Fruit fly (Drosophila melanogaster) whole organism, embryonic: ENCODE data around the gene scpr-C.
A peak's percentile ranks its signal among the peaks of the same experiment; 100 is the strongest.

Experiments
- Bteb2 ChIP-seq: fragments of 200-800 bp; sonication (Bioruptor generic); optimal IDR thresholded peaks from 2 replicates; lab custom pipeline; 2016; ENCODE audit warnings: missing biosample characterization, missing genetic modification characterization
- CG10321 ChIP-seq: fragments of 200-800 bp; sonication (Bioruptor generic); IDR thresholded peaks from 2 replicates; pipeline ENCODE4 v1.3.6; 2022; ENCODE audit warnings: missing biosample characterization, missing genetic modification characterization
- CG11695 ChIP-seq: fragments of 200-800 bp; sonication (Bioruptor generic); IDR thresholded peaks from 3 replicates; pipeline ENCODE4 v1.3.6; 2022; ENCODE audit warnings: missing biosample characterization, missing genetic modification characterization
- CG14710 ChIP-seq: fragments of 200-800 bp; sonication (Bioruptor generic); optimal IDR thresholded peaks from 3 replicates; lab custom pipeline; 2019; ENCODE audit warnings: missing biosample characterization, mild to moderate bottlenecking, missing genetic modification characterization, moderate library complexity
- CG1529 ChIP-seq: fragments of 200-800 bp; sonication (Bioruptor generic); optimal IDR thresholded peaks from 3 replicates; lab custom pipeline; 2018; ENCODE audit warnings: missing biosample characterization, missing genetic modification characterization
- CG16815 ChIP-seq: fragments of 200-800 bp; sonication (Bioruptor generic); optimal IDR thresholded peaks from 3 replicates; lab custom pipeline; 2017; ENCODE audit warnings: missing biosample characterization, mild to moderate bottlenecking, missing genetic modification characterization
- CG17186 ChIP-seq: fragments of 200-800 bp; sonication (Bioruptor generic); optimal IDR thresholded peaks from 3 replicates; lab custom pipeline; 2017; ENCODE audit warnings: missing biosample characterization, missing genetic modification reagents, missing genetic modification characterization
- CG2875 ChIP-seq: fragments of 200-800 bp; sonication (Bioruptor generic); optimal IDR thresholded peaks from 2 replicates; lab custom pipeline; 2017; ENCODE audit warnings: missing biosample characterization, mild to moderate bottlenecking, missing genetic modification characterization, missing genetic modification reagents
- CG3065 ChIP-seq: fragments of 200-800 bp; sonication (Bioruptor generic); optimal IDR thresholded peaks from 2 replicates; lab custom pipeline; 2016; ENCODE audit warnings: missing biosample characterization, missing genetic modification characterization
- CG3726 ChIP-seq: fragments of 200-800 bp; sonication (Bioruptor generic); IDR thresholded peaks from 3 replicates; pipeline ENCODE4, ENCODE4 v1.3.6; 2022; ENCODE audit warnings: missing biosample characterization, missing genetic modification characterization
- CG5953 ChIP-seq: fragments of 200-800 bp; sonication (Bioruptor generic); IDR thresholded peaks from 2 replicates; pipeline ENCODE4 v1.3.6; 2022; ENCODE audit warnings: missing biosample characterization, missing genetic modification characterization
- CG7963 ChIP-seq: fragments of 200-800 bp; sonication (Bioruptor generic); IDR thresholded peaks from 3 replicates; pipeline ENCODE4 v1.3.6; 2022; ENCODE audit warnings: missing biosample characterization, missing genetic modification characterization; ENCODE audit not compliant: partially characterized antibody
- CG8388 ChIP-seq: fragments of 200-800 bp; sonication (Bioruptor generic); optimal IDR thresholded peaks from 2 replicates; lab custom pipeline; 2019; ENCODE audit warnings: missing biosample characterization, mild to moderate bottlenecking, missing genetic modification characterization, moderate library complexity
- CG8478 ChIP-seq: fragments of >200 bp; optimal IDR thresholded peaks from 2 replicates; lab custom pipeline; 2018
- CTCF ChIP-seq: fragments of 200-800 bp; sonication (Bioruptor generic); optimal IDR thresholded peaks from 2 replicates; lab custom pipeline; 2017; ENCODE audit warnings: missing biosample characterization, mild to moderate bottlenecking, missing genetic modification characterization, moderate library complexity
- CkIIα-i1 ChIP-seq: fragments of 200-800 bp; sonication (Bioruptor generic); IDR thresholded peaks from 2 replicates; pipeline ENCODE4 v1.3.6; 2022; ENCODE audit warnings: missing biosample characterization, missing genetic modification characterization
- Dp ChIP-seq: fragments of 200-800 bp; sonication (Bioruptor generic); optimal IDR thresholded peaks from 2 replicates; lab custom pipeline; 2018; ENCODE audit warnings: missing biosample characterization, mild to moderate bottlenecking, missing genetic modification characterization, moderate library complexity
- GATAe ChIP-seq: fragments of 200-800 bp; sonication (Bioruptor generic); conservative IDR thresholded peaks from 2 replicates; pipeline ENCODE4 v1.3.6; 2022; ENCODE audit warnings: missing biosample characterization, missing genetic modification characterization
- Hmr ChIP-seq: fragments of 200-800 bp; sonication (Bioruptor generic); optimal IDR thresholded peaks from 3 replicates; lab custom pipeline; 2017; ENCODE audit warnings: mild to moderate bottlenecking, missing biosample characterization, missing genetic modification reagents, missing genetic modification characterization
- NK7.1 ChIP-seq: fragments of 200-800 bp; sonication (Bioruptor generic); optimal IDR thresholded peaks from 3 replicates; lab custom pipeline; 2016; ENCODE audit warnings: missing biosample characterization, missing genetic modification characterization
- NfI ChIP-seq: fragments of 200-800 bp; sonication (Bioruptor generic); optimal IDR thresholded peaks from 3 replicates; lab custom pipeline; 2018; ENCODE audit warnings: missing biosample characterization, mild to moderate bottlenecking, missing genetic modification characterization, moderate library complexity
- Side ChIP-seq: fragments of 200-800 bp; sonication (Bioruptor generic); optimal IDR thresholded peaks from 2 replicates; lab custom pipeline; 2016; ENCODE audit warnings: missing biosample characterization, missing genetic modification characterization
- Sin3A ChIP-seq: fragments of >200 bp; optimal IDR thresholded peaks from 2 replicates; lab custom pipeline; 2018
- Six4 ChIP-seq: fragments of 200-800 bp; sonication (Bioruptor generic); optimal IDR thresholded peaks from 2 replicates; lab custom pipeline; 2016; ENCODE audit warnings: missing biosample characterization, missing genetic modification characterization
- Sox100B ChIP-seq: fragments of 200-800 bp; sonication (Bioruptor generic); optimal IDR thresholded peaks from 3 replicates; lab custom pipeline; 2018; ENCODE audit warnings: missing biosample characterization, mild to moderate bottlenecking, missing genetic modification characterization
- amos ChIP-seq: fragments of 200-800 bp; sonication (Bioruptor generic); IDR thresholded peaks from 2 replicates; pipeline ENCODE4 v1.3.6; 2022; ENCODE audit warnings: missing biosample characterization, missing genetic modification characterization; ENCODE audit not compliant: partially characterized antibody
- bab2 ChIP-seq: fragments of 200-800 bp; sonication (Bioruptor generic); optimal IDR thresholded peaks from 2 replicates; lab custom pipeline; 2016; ENCODE audit warnings: missing biosample characterization, missing genetic modification characterization
- chn ChIP-seq: fragments of 200-800 bp; sonication (Bioruptor generic); optimal IDR thresholded peaks from 2 replicates; lab custom pipeline; 2016; ENCODE audit warnings: missing biosample characterization, missing genetic modification characterization
- crc ChIP-seq: fragments of 200-800 bp; sonication (Bioruptor generic); optimal IDR thresholded peaks from 2 replicates; lab custom pipeline; 2016; ENCODE audit warnings: missing biosample characterization, missing genetic modification characterization
- dmrt99B ChIP-seq: fragments of 200-800 bp; sonication (Bioruptor generic); optimal IDR thresholded peaks from 2 replicates; lab custom pipeline; 2018; ENCODE audit warnings: missing biosample characterization, mild to moderate bottlenecking, missing genetic modification characterization, moderate library complexity
- dpn ChIP-seq, 2 experiments: fragments of 200-800 bp; sonication (Bioruptor generic); optimal IDR thresholded peaks; 3 replicates each; lab custom pipeline; 2016; ENCODE audit warnings: missing biosample characterization in 2 of 2, missing genetic modification characterization in 2 of 2
- exex ChIP-seq: fragments of 200-800 bp; sonication (Bioruptor generic); optimal IDR thresholded peaks from 4 replicates; lab custom pipeline; 2018; ENCODE audit warnings: missing biosample characterization, mild to moderate bottlenecking, missing genetic modification characterization, moderate library complexity
- gsb-n ChIP-seq: fragments of 200-800 bp; sonication (Bioruptor generic); optimal IDR thresholded peaks from 3 replicates; lab custom pipeline; 2018; ENCODE audit warnings: missing biosample characterization, mild to moderate bottlenecking, missing genetic modification characterization
- jumu ChIP-seq: fragments of 200-800 bp; sonication (Bioruptor generic); optimal IDR thresholded peaks from 3 replicates; lab custom pipeline; 2016; ENCODE audit warnings: missing biosample characterization, missing genetic modification characterization
- odd ChIP-seq: fragments of 200-800 bp; sonication (Bioruptor generic); optimal IDR thresholded peaks from 2 replicates; lab custom pipeline; 2017; ENCODE audit warnings: missing biosample characterization, mild to moderate bottlenecking, missing genetic modification characterization
- otp ChIP-seq: fragments of 200-800 bp; sonication (Bioruptor generic); IDR thresholded peaks from 3 replicates; pipeline ENCODE4, ENCODE4 v1.3.6; 2022; ENCODE audit warnings: missing biosample characterization, missing genetic modification characterization
- p53 ChIP-seq: fragments of 200-800 bp; sonication (Bioruptor generic); optimal IDR thresholded peaks from 2 replicates; lab custom pipeline; 2016; ENCODE audit warnings: missing biosample characterization, missing genetic modification characterization
- phol ChIP-seq: fragments of 200-800 bp; sonication (Bioruptor generic); optimal IDR thresholded peaks from 3 replicates; lab custom pipeline; 2018; ENCODE audit warnings: missing biosample characterization, mild to moderate bottlenecking, missing genetic modification characterization, moderate library complexity
- toy ChIP-seq: fragments of 200-800 bp; sonication (Bioruptor generic); IDR thresholded peaks from 2 replicates; pipeline ENCODE4 v1.3.6; 2022; ENCODE audit warnings: missing biosample characterization, missing genetic modification characterization
- tup ChIP-seq: fragments of 200-800 bp; sonication (Bioruptor generic); optimal IDR thresholded peaks from 2 replicates; lab custom pipeline; 2016; ENCODE audit warnings: missing biosample characterization, mild to moderate bottlenecking, missing genetic modification characterization, moderate library complexity
- twi ChIP-seq: fragments of 200-800 bp; optimal IDR thresholded peaks from 2 replicates; lab custom pipeline; 2019; ENCODE audit warnings: missing biosample characterization, mild to moderate bottlenecking, missing genetic modification characterization, moderate library complexity
- wdn ChIP-seq: fragments of 200-800 bp; sonication (Bioruptor generic); IDR thresholded peaks from 2 replicates; pipeline ENCODE4 v1.3.6; 2022; ENCODE audit warnings: missing biosample characterization, missing genetic modification characterization
- zen2 ChIP-seq: fragments of 200-800 bp; sonication (Bioruptor generic); IDR thresholded peaks from 3 replicates; pipeline ENCODE4 v1.3.6; 2022; ENCODE audit warnings: missing biosample characterization, missing genetic modification characterization; ENCODE audit not compliant: partially characterized antibody

Gene scpr-C

DNA sequence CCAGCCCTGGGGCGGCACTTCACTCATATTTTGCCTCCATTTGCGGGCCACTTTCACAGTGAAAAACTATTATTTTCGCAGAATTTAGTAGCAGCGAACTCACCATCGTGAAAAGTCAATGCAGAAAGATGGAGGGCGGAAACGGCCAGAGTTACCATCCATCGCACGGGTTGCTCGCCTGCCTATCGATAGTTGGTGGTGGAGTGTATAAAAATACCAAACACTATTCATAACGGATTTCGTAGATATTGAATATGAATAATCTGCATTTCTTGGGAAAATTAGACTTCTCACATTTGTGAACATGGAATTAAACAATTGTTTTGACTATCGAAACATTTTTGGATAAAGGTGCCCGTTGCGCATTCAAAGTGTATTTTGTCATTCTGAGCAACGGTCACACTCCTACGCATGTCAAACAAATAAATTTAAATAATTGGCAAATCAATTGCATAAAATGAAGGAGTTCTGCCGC is 9.1 kb upstream of the scpr-C start, which contains the start of the genes RpS25 and CG4820 (continued):
- peak; percentile 94 for TF ChIP-seq odd (GFP tag; lab: Kevin White, UChicago)
- peak; percentile 36; the same call in 1 of the 2 replicates for TF ChIP-seq toy (GFP tag; lab: Robert Waterston, UW)
- peak; percentile 96 for TF ChIP-seq CG14710 (tag; lab: Kevin White, UChicago)
- peak; percentile 78; the same call in 1 of the 2 replicates for TF ChIP-seq CG5953
- TF ChIP-seq CTCF (GFP tag; lab: Kevin White, UChicago) = peak; percentile 69
- TF ChIP-seq NK7.1 = peak; percentile 88
- peak; percentile 71 for TF ChIP-seq Six4
- TF ChIP-seq p53 (GFP tag; lab: Kevin White, UChicago) = peak; percentile 93
- peak; percentile 67; the same call in 2 of the 3 replicates for TF ChIP-seq zen2 (GFP tag; lab: Robert Waterston, UW)
- TF ChIP-seq Hmr (GFP tag; lab: Kevin White, UChicago) = peak; percentile 97
- TF ChIP-seq CkIIα-i1 = no peak
- TF ChIP-seq phol (tag; lab: Kevin White, UChicago) = peak; percentile 100
- peak; percentile 64 for TF ChIP-seq Dp
- peak; percentile 84 for TF ChIP-seq twi (tag; lab: Kevin White, UChicago)
- TF ChIP-seq chn (GFP tag; lab: Kevin White, UChicago) = peak; percentile 72
- peak; percentile 54 for TF ChIP-seq CG10321
- TF ChIP-seq CG17186 = peak; percentile 98
- TF ChIP-seq tup (GFP tag; lab: Kevin White, UChicago) = peak; percentile 53
- TF ChIP-seq CG2875 (GFP tag; lab: Kevin White, UChicago) = peak; percentile 92
- TF ChIP-seq otp (GFP tag; lab: Robert Waterston, UW) = peak; percentile 90
- peak; percentile 70 for TF ChIP-seq GATAe (GFP tag; lab: Robert Waterston, UW)
- TF ChIP-seq CG8388 (GFP tag; lab: Kevin White, UChicago) = peak; percentile 82
- TF ChIP-seq exex = peak; percentile 69
- TF ChIP-seq Bteb2 (GFP tag; lab: Kevin White, UChicago) = peak; percentile 87
- TF ChIP-seq dpn (GFP tag; optimal IDR thresholded peaks at IDR 0.05; lab: Kevin White, UChicago) = peak; percentile 80 to 94
- TF ChIP-seq CG1529 (GFP tag; lab: Kevin White, UChicago) = peak; percentile 85
- TF ChIP-seq CG11695 (GFP tag; lab: Robert Waterston, UW) = peak; percentile 81
- peak; percentile 82 for TF ChIP-seq dmrt99B
- peak; percentile 89 for TF ChIP-seq amos (GFP tag; lab: Robert Waterston, UW)
- peak; percentile 87 for TF ChIP-seq gsb-n (tag; lab: Kevin White, UChicago)
- TF ChIP-seq CG8478 (lab: Kevin White, UChicago) = no peak
- peak; percentile 75 for TF ChIP-seq bab2 (GFP tag; lab: Kevin White, UChicago)
- TF ChIP-seq Sin3A (lab: Kevin White, UChicago) = peak; percentile 96
- TF ChIP-seq CG3726 = no peak
- peak; percentile 69; the same call in 1 of the 3 replicates for TF ChIP-seq CG7963 (GFP tag; lab: Robert Waterston, UW)
- peak; percentile 92 for TF ChIP-seq Sox100B (GFP tag; lab: Kevin White, UChicago)
- TF ChIP-seq wdn (GFP tag; lab: Robert Waterston, UW) = peak; percentile 77
- TF ChIP-seq CG16815 (GFP tag; lab: Kevin White, UChicago) = peak; percentile 57
- TF ChIP-seq crc (GFP tag; lab: Kevin White, UChicago) = peak; percentile 88
- peak; percentile 96 for TF ChIP-seq NfI
- TF ChIP-seq jumu (GFP tag; lab: Kevin White, UChicago) = peak; percentile 81
- peak; percentile 74 for TF ChIP-seq CG3065 (GFP tag; lab: Kevin White, UChicago)
- peak; percentile 94 for TF ChIP-seq Side
